Fruit fly (Drosophila melanogaster) whole organism, embryonic: ENCODE measurements around the gene CG6432.

Source experiments
- Adf1 ChIP-seq: fragments of 200-800 bp; sonication (Bioruptor generic); IDR thresholded peaks from 2 replicates; pipeline ENCODE4 v1.3.6; 2022; ENCODE audit warnings: missing biosample characterization, missing genetic modification characterization
- Asciz ChIP-seq: fragments of 200-800 bp; sonication (Bioruptor generic); optimal IDR thresholded peaks from 2 replicates; lab custom pipeline; 2017; ENCODE audit warnings: missing biosample characterization, mild to moderate bottlenecking, missing genetic modification characterization, missing genetic modification reagents
- Atf3 ChIP-seq: fragments of 200-800 bp; sonication (Bioruptor generic); optimal IDR thresholded peaks from 3 replicates; lab custom pipeline; 2016; ENCODE audit warnings: missing biosample characterization, missing genetic modification characterization
- Bgb ChIP-seq: fragments of 200-800 bp; sonication (Bioruptor generic); IDR thresholded peaks from 2 replicates; pipeline ENCODE4 v1.3.6; 2022; ENCODE audit warnings: missing biosample characterization, missing genetic modification characterization; ENCODE audit not compliant: partially characterized antibody
- CG11247 ChIP-seq: fragments of 200-800 bp; sonication (Bioruptor generic); IDR thresholded peaks from 2 replicates; pipeline ENCODE4 v1.3.6; 2022; ENCODE audit warnings: missing biosample characterization, missing genetic modification characterization
- CG12299 ChIP-seq: fragments of 200-800 bp; sonication (Bioruptor generic); optimal IDR thresholded peaks from 2 replicates; lab custom pipeline; 2018; ENCODE audit warnings: missing biosample characterization, mild to moderate bottlenecking, missing genetic modification characterization
- CG12391 ChIP-seq: fragments of 200-800 bp; sonication (Bioruptor generic); optimal IDR thresholded peaks from 3 replicates; lab custom pipeline; 2018; ENCODE audit warnings: missing biosample characterization, mild to moderate bottlenecking, missing genetic modification characterization, moderate library complexity
- CG12942 ChIP-seq: fragments of 200-800 bp; sonication (Bioruptor generic); optimal IDR thresholded peaks from 3 replicates; lab custom pipeline; 2016; ENCODE audit warnings: missing biosample characterization, missing genetic modification characterization
- CG13424 ChIP-seq: fragments of 200-800 bp; sonication (Bioruptor generic); optimal IDR thresholded peaks from 2 replicates; lab custom pipeline; 2019; ENCODE audit warnings: missing biosample characterization, mild to moderate bottlenecking, missing genetic modification characterization, moderate library complexity
- CG13894 ChIP-seq: fragments of 200-800 bp; sonication (Bioruptor generic); optimal IDR thresholded peaks from 3 replicates; lab custom pipeline; 2018; ENCODE audit warnings: missing biosample characterization, mild to moderate bottlenecking, missing genetic modification characterization, moderate library complexity
- CG15514 ChIP-seq: fragments of 200-800 bp; sonication (Bioruptor generic); optimal IDR thresholded peaks from 3 replicates; lab custom pipeline; 2017; ENCODE audit warnings: missing biosample characterization, missing genetic modification characterization, mild to moderate bottlenecking, moderate library complexity, missing genetic modification reagents
- CG17359 ChIP-seq: fragments of 200-800 bp; sonication (Bioruptor generic); optimal IDR thresholded peaks from 3 replicates; lab custom pipeline; 2018; ENCODE audit warnings: missing biosample characterization, mild to moderate bottlenecking, missing genetic modification characterization, moderate library complexity
- CG17568 ChIP-seq: fragments of 200-800 bp; sonication (Bioruptor generic); optimal IDR thresholded peaks from 2 replicates; lab custom pipeline; 2018; ENCODE audit warnings: missing biosample characterization, mild to moderate bottlenecking, missing genetic modification characterization, moderate library complexity
- CG18619 ChIP-seq: fragments of 200-800 bp; sonication (Bioruptor generic); optimal IDR thresholded peaks from 3 replicates; lab custom pipeline; 2017; ENCODE audit warnings: missing biosample characterization, mild to moderate bottlenecking, missing genetic modification characterization
- CG3847 ChIP-seq: fragments of 200-800 bp; sonication (Bioruptor generic); IDR thresholded peaks from 2 replicates; pipeline ENCODE4 v1.3.6; 2022; ENCODE audit warnings: missing biosample characterization, missing genetic modification characterization
- CG4424 ChIP-seq: fragments of 200-800 bp; sonication (Bioruptor generic); optimal IDR thresholded peaks from 3 replicates; lab custom pipeline; 2016; ENCODE audit warnings: missing biosample characterization, missing genetic modification characterization
- CG4820 ChIP-seq: fragments of 200-800 bp; sonication (Bioruptor generic); optimal IDR thresholded peaks from 3 replicates; lab custom pipeline; 2016; ENCODE audit warnings: missing biosample characterization, missing genetic modification characterization
- CG6791 ChIP-seq: fragments of 200-800 bp; sonication (Bioruptor generic); IDR thresholded peaks from 3 replicates; pipeline ENCODE4 v1.3.6; 2022; ENCODE audit warnings: missing biosample characterization, missing genetic modification characterization; ENCODE audit not compliant: partially characterized antibody
- CG7357 ChIP-seq: fragments of 200-800 bp; sonication (Bioruptor generic); IDR thresholded peaks from 3 replicates; pipeline ENCODE4 v1.3.6; 2022; ENCODE audit warnings: missing biosample characterization, missing genetic modification characterization
- CG8924 ChIP-seq: fragments of 200-800 bp; optimal IDR thresholded peaks from 3 replicates; lab custom pipeline; 2019; ENCODE audit warnings: missing biosample characterization, mild to moderate bottlenecking, missing genetic modification characterization, moderate library complexity
- CG9876 ChIP-seq: fragments of 200-800 bp; sonication (Bioruptor generic); optimal IDR thresholded peaks from 2 replicates; lab custom pipeline; 2016; ENCODE audit warnings: missing biosample characterization, missing genetic modification characterization
- Dll ChIP-seq: fragments of 200-800 bp; sonication (Bioruptor generic); IDR thresholded peaks from 4 replicates; pipeline ENCODE4 v1.3.6; 2022; ENCODE audit warnings: missing biosample characterization, missing genetic modification characterization; ENCODE audit not compliant: partially characterized antibody
- MESR4 ChIP-seq: fragments of 200-800 bp; sonication (Bioruptor generic); optimal IDR thresholded peaks from 2 replicates; lab custom pipeline; 2018; ENCODE audit warnings: missing biosample characterization, mild to moderate bottlenecking, missing genetic modification characterization, moderate library complexity
- PHDP ChIP-seq: fragments of 200-800 bp; sonication (Bioruptor generic); optimal IDR thresholded peaks from 3 replicates; lab custom pipeline; 2018; ENCODE audit warnings: missing biosample characterization, mild to moderate bottlenecking, missing genetic modification characterization, moderate library complexity
- Six4 ChIP-seq: fragments of 200-800 bp; sonication (Bioruptor generic); optimal IDR thresholded peaks from 2 replicates; lab custom pipeline; 2016; ENCODE audit warnings: missing biosample characterization, missing genetic modification characterization
- Sox100B ChIP-seq: fragments of 200-800 bp; sonication (Bioruptor generic); optimal IDR thresholded peaks from 3 replicates; lab custom pipeline; 2018; ENCODE audit warnings: missing biosample characterization, mild to moderate bottlenecking, missing genetic modification characterization
- abd-A ChIP-seq: fragments of 200-800 bp; sonication (Bioruptor generic); optimal IDR thresholded peaks from 3 replicates; lab custom pipeline; 2019; ENCODE audit warnings: missing biosample characterization, mild to moderate bottlenecking, missing genetic modification characterization, moderate library complexity
- ara ChIP-seq: fragments of 200-800 bp; sonication (Bioruptor generic); IDR thresholded peaks from 2 replicates; pipeline ENCODE4 v1.3.6; 2022; ENCODE audit warnings: missing biosample characterization, missing genetic modification characterization
- ato ChIP-seq: fragments of 200-800 bp; sonication (Bioruptor generic); IDR thresholded peaks from 2 replicates; pipeline ENCODE4 v1.3.6; 2022; ENCODE audit warnings: missing biosample characterization, missing genetic modification characterization; ENCODE audit not compliant: partially characterized antibody
- az2 ChIP-seq: fragments of 200-800 bp; sonication (Bioruptor generic); optimal IDR thresholded peaks from 3 replicates; lab custom pipeline; 2016; ENCODE audit warnings: missing biosample characterization, missing genetic modification characterization
- cato ChIP-seq: fragments of 200-800 bp; sonication (Bioruptor generic); optimal IDR thresholded peaks from 2 replicates; lab custom pipeline; 2016; ENCODE audit warnings: missing biosample characterization, missing genetic modification characterization, borderline replicate concordance
- cwo ChIP-seq: fragments of 200-800 bp; sonication (Bioruptor generic); optimal IDR thresholded peaks from 3 replicates; lab custom pipeline; 2017; ENCODE audit warnings: missing biosample characterization, missing genetic modification characterization, mild to moderate bottlenecking, moderate library complexity, missing genetic modification reagents
- dimm ChIP-seq: fragments of 200-800 bp; sonication (Bioruptor generic); IDR thresholded peaks from 2 replicates; pipeline ENCODE4 v1.3.6; 2022; ENCODE audit warnings: missing biosample characterization, missing genetic modification characterization
- dmrt11E ChIP-seq: fragments of 200-800 bp; sonication (Bioruptor generic); optimal IDR thresholded peaks from 3 replicates; lab custom pipeline; 2018; ENCODE audit warnings: missing biosample characterization, mild to moderate bottlenecking, missing genetic modification characterization, moderate library complexity
- fd64A ChIP-seq: fragments of 200-800 bp; sonication (Bioruptor generic); optimal IDR thresholded peaks from 3 replicates; lab custom pipeline; 2018; ENCODE audit warnings: missing biosample characterization, mild to moderate bottlenecking, missing genetic modification characterization
- hbn ChIP-seq: fragments of 200-800 bp; sonication (Bioruptor generic); IDR thresholded peaks from 2 replicates; pipeline ENCODE4 v1.3.6; 2022; ENCODE audit warnings: missing biosample characterization, missing genetic modification characterization; ENCODE audit not compliant: partially characterized antibody
- hkb ChIP-seq, 2 experiments: fragments of 200-800 bp in 1 of 2; fragments of >200 bp in 1 of 2; sonication (Bioruptor generic) in 1 of 2; IDR thresholded peaks in 1 of 2; optimal IDR thresholded peaks in 1 of 2; 2 replicates each; pipeline versions ENCODE4 v1.3.6 to Lab custom; 2017 to 2022; ENCODE audit warnings: missing biosample characterization in 1 of 2, missing genetic modification characterization in 1 of 2
- ind ChIP-seq: fragments of 200-800 bp; sonication (Bioruptor generic); optimal IDR thresholded peaks from 3 replicates; lab custom pipeline; 2016; ENCODE audit warnings: missing biosample characterization, missing genetic modification characterization
- nom ChIP-seq: fragments of 200-800 bp; sonication (Bioruptor generic); optimal IDR thresholded peaks from 2 replicates; lab custom pipeline; 2017; ENCODE audit warnings: missing biosample characterization, missing genetic modification characterization, mild to moderate bottlenecking, moderate library complexity, missing genetic modification reagents
- pho ChIP-seq: fragments of 200-800 bp; sonication (Bioruptor generic); optimal IDR thresholded peaks from 2 replicates; lab custom pipeline; 2016; ENCODE audit warnings: missing biosample characterization, missing genetic modification characterization
- phol ChIP-seq: fragments of 200-800 bp; sonication (Bioruptor generic); optimal IDR thresholded peaks from 3 replicates; lab custom pipeline; 2018; ENCODE audit warnings: missing biosample characterization, mild to moderate bottlenecking, missing genetic modification characterization, moderate library complexity
- pzg ChIP-seq: fragments of 200-800 bp; sonication (Bioruptor generic); optimal IDR thresholded peaks from 3 replicates; lab custom pipeline; 2018; ENCODE audit warnings: missing biosample characterization, mild to moderate bottlenecking, missing genetic modification characterization, moderate library complexity
- trh ChIP-seq: fragments of 200-800 bp; sonication (Bioruptor generic); optimal IDR thresholded peaks from 2 replicates; lab custom pipeline; 2016; ENCODE audit warnings: missing biosample characterization, missing genetic modification characterization
- ttk ChIP-seq: fragments of 200-800 bp; sonication (Bioruptor generic); IDR thresholded peaks from 2 replicates; pipeline ENCODE4 v2.1.2; 2022; ENCODE audit warnings: missing biosample characterization, missing genetic modification characterization
- usp ChIP-seq: fragments of >200 bp; optimal IDR thresholded peaks from 2 replicates; lab custom pipeline; 2017; ENCODE audit warnings: missing biosample characterization, missing genetic modification characterization
- wek ChIP-seq: fragments of 200-800 bp; sonication (Bioruptor generic); optimal IDR thresholded peaks from 3 replicates; lab custom pipeline; 2018; ENCODE audit warnings: missing biosample characterization, mild to moderate bottlenecking, missing genetic modification characterization, moderate library complexity

Gene CG6432

DNA sequence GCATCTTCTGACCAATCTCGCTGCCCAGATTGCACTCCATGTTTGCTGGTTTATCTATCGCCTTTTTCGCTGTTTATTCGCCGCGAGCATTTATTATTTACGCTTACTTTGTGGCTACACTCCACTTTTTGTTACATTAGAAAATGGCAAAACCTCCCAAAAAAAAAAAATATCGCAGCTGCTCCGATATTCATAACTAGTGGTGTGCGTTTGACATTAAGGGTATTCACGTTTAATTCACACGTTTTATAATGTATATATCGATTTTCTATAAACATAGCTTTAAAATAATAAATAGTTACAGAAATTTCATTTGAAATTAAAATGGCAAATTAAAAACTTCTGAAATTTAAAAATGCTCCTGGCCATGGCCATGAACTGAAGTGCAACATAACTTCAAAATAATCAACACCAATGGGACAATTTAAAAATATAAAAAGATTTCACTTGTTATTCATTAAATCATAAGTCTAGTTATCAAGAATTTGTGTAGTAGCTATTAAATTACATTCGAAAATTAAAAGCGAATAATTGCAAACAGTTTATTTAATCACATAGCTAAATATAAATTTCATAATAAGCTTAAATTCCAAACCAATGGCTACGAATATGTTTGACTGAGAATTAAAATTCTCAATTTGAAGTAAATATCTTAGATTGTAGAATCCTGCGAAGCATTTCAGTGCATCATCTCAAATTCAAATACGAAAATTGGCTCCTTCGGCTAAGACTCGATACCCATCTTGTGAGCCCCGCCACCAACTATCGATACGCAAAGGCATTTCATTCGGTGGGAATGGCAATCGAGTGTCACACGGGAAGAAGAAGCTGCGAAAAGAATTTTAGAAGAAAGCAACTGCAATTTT lies 18.3 kb upstream of the CG6432 start, which contains the start of the genes Nab2 and BRWD3 (continued):
- TF ChIP-seq abd-A (tag; lab: Kevin White, UChicago), result no peak
- TF ChIP-seq usp (GFP tag; lab: Kevin White, UChicago), result no peak
- peak; percentile 62 for TF ChIP-seq CG12391 (tag; lab: Kevin White, UChicago)
- TF ChIP-seq pzg (GFP tag; lab: Kevin White, UChicago), result peak; percentile 62
- peak; percentile 79 for TF ChIP-seq MESR4
- TF ChIP-seq dimm (GFP tag; lab: Robert Waterston, UW), result no peak
- peak; percentile 85 for TF ChIP-seq CG6791 (GFP tag; lab: Robert Waterston, UW)
- no peak for TF ChIP-seq Asciz
- TF ChIP-seq Atf3 (GFP tag; lab: Kevin White, UChicago), result no peak
- no peak for TF ChIP-seq CG9876 (GFP tag; lab: Kevin White, UChicago)
- peak; percentile 34; the same call in 1 of the 2 replicates for TF ChIP-seq CG11247 (GFP tag; lab: Robert Waterston, UW)
- peak; percentile 25 for TF ChIP-seq ato (GFP tag; lab: Robert Waterston, UW)
- peak; percentile 34 for TF ChIP-seq CG15514
- TF ChIP-seq CG17359 (tag; lab: Kevin White, UChicago), result no peak
- TF ChIP-seq cato (GFP tag; lab: Kevin White, UChicago), result peak; percentile 9
- TF ChIP-seq wek (GFP tag; lab: Kevin White, UChicago), result peak; percentile 83
- TF ChIP-seq Adf1 (GFP tag; lab: Robert Waterston, UW), result no peak; the same call in 1 of the 2 replicates
- peak; percentile 45 for TF ChIP-seq CG18619 (GFP tag; lab: Kevin White, UChicago)
- no peak for TF ChIP-seq cwo
- no peak for TF ChIP-seq Six4 (GFP tag; lab: Kevin White, UChicago)
- TF ChIP-seq az2 (GFP tag; lab: Kevin White, UChicago), result peak; percentile 43
- TF ChIP-seq CG13894 (tag; lab: Kevin White, UChicago), result no peak
- peak; percentile 67; the same call in 3 of the 4 replicates for TF ChIP-seq Dll (GFP tag; lab: Robert Waterston, UW)
- peak; percentile 81 for TF ChIP-seq Bgb (GFP tag; lab: Robert Waterston, UW)
- TF ChIP-seq phol (tag; lab: Kevin White, UChicago), result peak; percentile 65
- no peak for TF ChIP-seq fd64A (GFP tag; lab: Kevin White, UChicago)
- peak; percentile 52 for TF ChIP-seq CG4424 (GFP tag; lab: Kevin White, UChicago)
- TF ChIP-seq nom (GFP tag; lab: Kevin White, UChicago), result no peak
- peak; percentile 43 for TF ChIP-seq ind (GFP tag; lab: Kevin White, UChicago)
- TF ChIP-seq CG17568 (GFP tag; lab: Kevin White, UChicago), result no peak
- TF ChIP-seq pho (GFP tag; lab: Kevin White, UChicago), result peak; percentile 1
- TF ChIP-seq CG12299, result no peak
- TF ChIP-seq hkb (optimal IDR thresholded peaks at IDR 0.05; lab: Kevin White, UChicago), result no peak
- 0 out of 2 replicates have a peak, but pooled peaks have one; percentile 37 for TF ChIP-seq hkb (GFP tag; IDR thresholded peaks at IDR 0.05; lab: Robert Waterston, UW)
- TF ChIP-seq CG3847, result peak; percentile 52; the same call in 1 of the 2 replicates
- TF ChIP-seq CG4820 (GFP tag; lab: Kevin White, UChicago), result peak; percentile 5
- TF ChIP-seq CG8924 (tag; lab: Kevin White, UChicago), result peak; percentile 42
- TF ChIP-seq dmrt11E (tag; lab: Kevin White, UChicago), result peak; percentile 38
- TF ChIP-seq ara (GFP tag; lab: Robert Waterston, UW), result 0 out of 2 replicates have a peak, but pooled peaks have one; percentile 50
- 0 out of 2 replicates have a peak, but pooled peaks have one; percentile 24 for TF ChIP-seq ttk
- TF ChIP-seq PHDP, result no peak
- TF ChIP-seq trh (GFP tag; lab: Kevin White, UChicago), result peak; percentile 36
- TF ChIP-seq CG7357, result peak; percentile 41; the same call in 1 of the 3 replicates
- TF ChIP-seq CG13424 (tag; lab: Kevin White, UChicago), result peak; percentile 57
- TF ChIP-seq hbn (GFP tag; lab: Robert Waterston, UW), result peak; percentile 54
- TF ChIP-seq Sox100B (GFP tag; lab: Kevin White, UChicago), result no peak
- TF ChIP-seq CG12942 (GFP tag; lab: Kevin White, UChicago), result no peak
